Worm (Caenorhabditis elegans) whole organism, L3 larva: ENCODE measurements around the gene F25B3.5.

Experiments used
- R02D3.7 ChIP-seq: fragments of 150-350 bp; optimal IDR thresholded peaks from 2 replicates; lab custom pipeline; 2014; ENCODE audit warnings: missing biosample characterization, missing genetic modification characterization
- ZK546.5 ChIP-seq: sonication (generic microtip); optimal IDR thresholded peaks from 2 replicates; lab custom pipeline; 2017; ENCODE audit warnings: missing biosample characterization, missing genetic modification characterization
- aly-2 ChIP-seq: fragments of 150-350 bp; optimal IDR thresholded peaks from 2 replicates; lab custom pipeline; 2014; ENCODE audit warnings: missing biosample characterization, missing genetic modification characterization
- ama-1 ChIP-seq: fragments of 150-350 bp; optimal IDR thresholded peaks from 2 replicates; lab custom pipeline; 2018
- ceh-16 ChIP-seq: sonication (generic microtip); optimal IDR thresholded peaks from 2 replicates; lab custom pipeline; 2017; ENCODE audit warnings: missing biosample characterization, missing genetic modification characterization
- ceh-82 ChIP-seq: fragments of 150-350 bp; optimal IDR thresholded peaks from 2 replicates; lab custom pipeline; 2014; ENCODE audit warnings: missing biosample characterization, missing genetic modification characterization
- daf-12 ChIP-seq: fragments of 150-350 bp; optimal IDR thresholded peaks from 2 replicates; lab custom pipeline; 2014; ENCODE audit warnings: missing biosample characterization, missing genetic modification reagents, missing genetic modification characterization
- egl-27 ChIP-seq: sonication (generic microtip); optimal IDR thresholded peaks from 4 replicates; lab custom pipeline; 2017; ENCODE audit warnings: missing biosample characterization, missing genetic modification reagents, missing genetic modification characterization
- egl-5 ChIP-seq: fragments of 150-350 bp; optimal IDR thresholded peaks from 2 replicates; lab custom pipeline; 2017; ENCODE audit warnings: missing biosample characterization, missing genetic modification reagents, missing genetic modification characterization, inconsistent platforms
- elt-1 ChIP-seq: fragments of 150-350 bp; optimal IDR thresholded peaks from 2 replicates; lab custom pipeline; 2014; ENCODE audit warnings: missing biosample characterization, missing genetic modification characterization
- elt-3 ChIP-seq, 3 experiments: fragments of 150-350 bp in 1 of 3; sonication (generic microtip) in 2 of 3; optimal IDR thresholded peaks; 2 replicates in 2 of 3; 4 replicates in 1 of 3; lab custom pipeline; 2014 to 2017; ENCODE audit warnings: missing biosample characterization in 3 of 3, missing genetic modification characterization in 3 of 3
- eor-1 ChIP-seq, 2 experiments: fragments of 150-350 bp; optimal IDR thresholded peaks; 2 replicates each; lab custom pipeline; 2014 to 2018; ENCODE audit warnings: missing biosample characterization in 2 of 2, missing genetic modification characterization in 2 of 2
- hmg-11 ChIP-seq: sonication (generic microtip); optimal IDR thresholded peaks from 2 replicates; lab custom pipeline; 2016; ENCODE audit warnings: missing genetic modification characterization, missing compliant biosample characterization
- jun-1 ChIP-seq: fragments of 150-350 bp; optimal IDR thresholded peaks from 2 replicates; lab custom pipeline; 2014; ENCODE audit warnings: missing biosample characterization, missing genetic modification reagents, missing genetic modification characterization
- lin-39 ChIP-seq: fragments of 150-350 bp; optimal IDR thresholded peaks from 2 replicates; lab custom pipeline; 2018; ENCODE audit warnings: missing biosample characterization, missing genetic modification reagents, missing genetic modification characterization
- lsy-12 ChIP-seq: sonication (generic microtip); optimal IDR thresholded peaks from 2 replicates; lab custom pipeline; 2016; ENCODE audit warnings: mild to moderate bottlenecking, missing genetic modification characterization, missing compliant biosample characterization
- mml-1 ChIP-seq: fragments of 150-350 bp; sonication (generic microtip); optimal IDR thresholded peaks from 3 replicates; lab custom pipeline; 2014; ENCODE audit warnings: missing biosample characterization, missing genetic modification characterization
- nfya-1 ChIP-seq: sonication (generic microtip); optimal IDR thresholded peaks from 2 replicates; lab custom pipeline; 2017; ENCODE audit warnings: missing genetic modification characterization, mild to moderate bottlenecking, missing compliant biosample characterization, antibody characterized with exemption, moderate library complexity; ENCODE audit not compliant: insufficient read depth
- nhr-11 ChIP-seq: fragments of 150-350 bp; optimal IDR thresholded peaks from 2 replicates; lab custom pipeline; 2014; ENCODE audit warnings: missing biosample characterization, missing genetic modification characterization
- nhr-12 ChIP-seq: fragments of 150-350 bp; optimal IDR thresholded peaks from 2 replicates; lab custom pipeline; 2014; ENCODE audit warnings: missing biosample characterization, missing genetic modification characterization
- nhr-23 ChIP-seq: fragments of 150-350 bp; optimal IDR thresholded peaks from 2 replicates; lab custom pipeline; 2014; ENCODE audit warnings: missing biosample characterization, missing genetic modification reagents, missing genetic modification characterization
- nhr-237 ChIP-seq: fragments of 150-350 bp; optimal IDR thresholded peaks from 2 replicates; lab custom pipeline; 2014; ENCODE audit warnings: missing biosample characterization, missing genetic modification characterization
- nhr-28 ChIP-seq: fragments of 150-350 bp; optimal IDR thresholded peaks from 2 replicates; lab custom pipeline; 2014; ENCODE audit warnings: missing biosample characterization, missing genetic modification characterization
- nhr-67 ChIP-seq: fragments of 150-350 bp; optimal IDR thresholded peaks from 2 replicates; lab custom pipeline; 2014; ENCODE audit warnings: missing biosample characterization, missing genetic modification characterization
- nhr-76 ChIP-seq: fragments of 150-350 bp; sonication (generic microtip); optimal IDR thresholded peaks from 5 replicates; lab custom pipeline; 2014; ENCODE audit warnings: missing biosample characterization, missing genetic modification characterization
- nhr-77 ChIP-seq: fragments of 150-350 bp; optimal IDR thresholded peaks from 2 replicates; lab custom pipeline; 2014; ENCODE audit warnings: missing biosample characterization, missing genetic modification characterization
- pha-4 ChIP-seq: fragments of 150-350 bp; optimal IDR thresholded peaks from 2 replicates; lab custom pipeline; 2014; ENCODE audit warnings: missing biosample characterization, missing genetic modification reagents, missing genetic modification characterization
- pqm-1 ChIP-seq: fragments of 150-350 bp; optimal IDR thresholded peaks from 2 replicates; lab custom pipeline; 2017; ENCODE audit warnings: missing biosample characterization, missing genetic modification characterization, inconsistent platforms
- sea-2 ChIP-seq: fragments of 150-350 bp; sonication (generic microtip); optimal IDR thresholded peaks from 4 replicates; lab custom pipeline; 2014; ENCODE audit warnings: missing biosample characterization, missing genetic modification reagents, missing genetic modification characterization
- snpc-4 ChIP-seq: fragments of 150-350 bp; optimal IDR thresholded peaks from 2 replicates; lab custom pipeline; 2014; ENCODE audit warnings: missing biosample characterization, missing genetic modification characterization
- tbx-2 ChIP-seq: sonication (generic microtip); optimal IDR thresholded peaks from 2 replicates; lab custom pipeline; 2016; ENCODE audit warnings: mild to moderate bottlenecking, missing genetic modification characterization, missing compliant biosample characterization
- unc-39 ChIP-seq: sonication (generic microtip); optimal IDR thresholded peaks from 4 replicates; lab custom pipeline; 2017; ENCODE audit warnings: missing biosample characterization, missing genetic modification characterization
- unc-62 ChIP-seq: fragments of 150-350 bp; sonication (generic microtip); optimal IDR thresholded peaks from 4 replicates; lab custom pipeline; 2014; ENCODE audit warnings: missing biosample characterization, missing genetic modification reagents, missing genetic modification characterization
- zag-1 ChIP-seq: fragments of 150-350 bp; optimal IDR thresholded peaks from 2 replicates; lab custom pipeline; 2014; ENCODE audit warnings: missing biosample characterization, missing genetic modification characterization
- ztf-11 ChIP-seq: fragments of 150-350 bp; optimal IDR thresholded peaks from 2 replicates; lab custom pipeline; 2014; ENCODE audit warnings: missing biosample characterization, missing genetic modification characterization
- ztf-4 ChIP-seq: fragments of 150-350 bp; optimal IDR thresholded peaks from 2 replicates; lab custom pipeline; 2014; ENCODE audit warnings: missing biosample characterization, missing genetic modification characterization

The F25B3.5 gene

DNA sequence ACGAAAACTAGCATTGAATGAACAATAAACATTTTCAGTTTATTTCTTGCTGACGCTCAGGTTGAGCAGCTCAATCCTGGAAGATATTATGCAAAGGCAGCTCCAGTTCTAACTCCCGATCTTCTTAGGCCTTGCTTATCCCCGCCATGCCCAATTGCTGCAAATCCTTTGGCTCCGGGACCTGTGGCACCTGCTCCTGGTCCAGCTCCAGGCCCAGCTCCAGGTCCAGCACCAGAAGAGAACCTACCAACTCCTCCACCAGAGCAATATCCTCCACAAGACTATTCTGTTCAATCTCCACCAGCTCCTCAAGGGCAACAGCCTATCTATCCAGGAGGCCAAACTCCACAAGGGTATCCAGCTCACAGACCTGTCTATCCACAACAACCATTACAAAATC, 46.0 kb upstream of the F25B3.5 start:
- TF ChIP-seq nhr-76 (tag; lab: Kevin White, UChicago): no peak
- TF ChIP-seq egl-27 (tag; lab: Kevin White, UChicago): no peak
- TF ChIP-seq ceh-16 (tag; lab: Kevin White, UChicago): no peak
- TF ChIP-seq ceh-82: no peak
- no peak for TF ChIP-seq unc-39 (tag; lab: Kevin White, UChicago)
- TF ChIP-seq zag-1 (tag; lab: Kevin White, UChicago): no peak
- TF ChIP-seq sea-2 (GFP tag; lab: Kevin White, UChicago): no peak
- no peak for TF ChIP-seq nfya-1 (tag; lab: Kevin White, UChicago)
- TF ChIP-seq unc-62: no peak
- TF ChIP-seq elt-1 (tag; lab: Kevin White, UChicago): no peak
- no peak for TF ChIP-seq nhr-11
- TF ChIP-seq ztf-4 (tag; lab: Kevin White, UChicago): no peak
- no peak for TF ChIP-seq ZK546.5 (tag; lab: Kevin White, UChicago)
- no peak for TF ChIP-seq snpc-4
- no peak for TF ChIP-seq nhr-28

DNA sequence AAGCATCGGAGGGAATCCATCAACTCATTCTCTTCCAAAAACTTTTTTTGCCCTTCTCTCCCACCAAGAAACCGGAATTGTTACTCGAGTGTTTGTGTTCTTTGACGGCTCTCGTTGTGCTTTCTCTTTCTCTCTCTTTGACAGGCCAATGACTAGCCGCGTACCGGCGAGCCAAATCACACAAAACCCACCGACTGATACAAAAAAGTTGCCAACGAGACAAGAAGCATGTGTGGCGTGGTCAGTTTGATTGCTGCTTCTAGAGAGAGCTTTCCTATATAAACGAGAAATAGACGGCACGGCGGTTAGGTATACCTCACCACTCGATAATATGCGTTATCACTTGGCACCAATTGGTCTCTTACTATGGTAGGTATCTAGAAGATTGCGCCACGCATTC, 45.6 kb upstream of the F25B3.5 start, which contains the start of gene pqn-63:
Gene pqn-63, plus strand, starts transcription at position 307 of the 400 bp plus-strand sequence.
- no peak for TF ChIP-seq sea-2 (GFP tag; lab: Kevin White, UChicago)
- TF ChIP-seq pha-4: peak; percentile 42
- TF ChIP-seq, all 47 proteins: peak for 1

DNA sequence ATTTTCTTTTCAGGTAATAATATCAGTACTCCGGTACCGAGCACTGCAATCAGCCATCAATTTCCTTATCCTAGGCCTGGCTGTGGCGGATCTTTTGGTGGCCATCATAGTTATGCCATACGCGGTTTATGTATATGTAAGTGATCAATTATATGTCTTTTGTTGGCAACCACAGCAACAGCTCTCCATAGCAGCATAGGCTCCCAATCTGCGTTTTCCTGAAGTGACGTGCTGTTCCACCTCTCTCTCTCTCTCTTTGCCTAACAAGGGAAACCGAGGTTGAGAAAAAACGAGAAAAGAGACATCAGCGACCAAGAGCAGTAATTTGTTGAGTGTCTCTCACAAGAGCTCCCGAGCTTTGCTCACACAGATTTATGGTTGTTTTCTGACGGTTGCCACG, 39.1 kb upstream of the F25B3.5 start:
- TF ChIP-seq nhr-67 (no peak), nhr-23 (tag; lab: Kevin White, UChicago) (no peak), lin-39 (tag; lab: Kevin White, UChicago) (no peak)

DNA sequence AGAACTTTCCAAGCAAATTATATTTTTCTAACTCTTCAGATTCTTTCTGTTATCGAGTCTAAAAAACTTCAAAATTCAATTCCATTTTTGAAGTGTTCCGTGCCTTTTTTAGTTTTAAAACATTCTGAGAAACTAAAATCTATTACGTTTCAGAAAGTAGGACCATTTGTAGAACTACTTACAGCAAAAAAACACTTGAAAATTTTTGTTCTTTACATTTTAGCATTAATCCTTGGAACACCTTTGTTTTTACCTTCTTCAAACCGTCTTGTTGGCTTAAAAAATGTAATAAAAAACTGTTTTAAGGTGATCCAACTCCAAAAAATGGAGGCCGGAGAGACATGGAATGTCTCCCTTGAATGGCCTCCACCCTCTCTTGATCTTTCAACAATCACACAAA, 38.2 kb upstream of the F25B3.5 start, which contains the start of gene dop-2:
Gene dop-2, plus strand, starts transcription at position 301 of the 400 bp plus-strand sequence.
- no peak for TF ChIP-seq elt-3 (tag; optimal IDR thresholded peaks at IDR 0.05; lab: Kevin White, UChicago)
- TF ChIP-seq pqm-1 (tag; lab: Kevin White, UChicago): no peak
- TF ChIP-seq nhr-76 (tag; lab: Kevin White, UChicago): no peak
- TF ChIP-seq ztf-4 (tag; lab: Kevin White, UChicago): no peak
- no peak for TF ChIP-seq R02D3.7 (tag; lab: Kevin White, UChicago)
- no peak for TF ChIP-seq pha-4
- TF ChIP-seq ztf-11: no peak
- no peak for TF ChIP-seq nhr-67
- TF ChIP-seq nhr-237 (tag; lab: Kevin White, UChicago): no peak
- no peak for TF ChIP-seq nhr-11
- no peak for TF ChIP-seq egl-5 (tag; lab: Kevin White, UChicago)
- no peak for TF ChIP-seq mml-1 (tag; lab: Kevin White, UChicago)
- no peak for TF ChIP-seq ama-1 (lab: Kevin White, UChicago)
- no peak for TF ChIP-seq tbx-2 (tag; lab: Kevin White, UChicago)
- no peak for TF ChIP-seq snpc-4
- TF ChIP-seq ZK546.5 (tag; lab: Kevin White, UChicago): no peak
- no peak for TF ChIP-seq elt-1 (tag; lab: Kevin White, UChicago)
- no peak for TF ChIP-seq sea-2 (GFP tag; lab: Kevin White, UChicago)
- TF ChIP-seq egl-27 (tag; lab: Kevin White, UChicago): no peak

DNA sequence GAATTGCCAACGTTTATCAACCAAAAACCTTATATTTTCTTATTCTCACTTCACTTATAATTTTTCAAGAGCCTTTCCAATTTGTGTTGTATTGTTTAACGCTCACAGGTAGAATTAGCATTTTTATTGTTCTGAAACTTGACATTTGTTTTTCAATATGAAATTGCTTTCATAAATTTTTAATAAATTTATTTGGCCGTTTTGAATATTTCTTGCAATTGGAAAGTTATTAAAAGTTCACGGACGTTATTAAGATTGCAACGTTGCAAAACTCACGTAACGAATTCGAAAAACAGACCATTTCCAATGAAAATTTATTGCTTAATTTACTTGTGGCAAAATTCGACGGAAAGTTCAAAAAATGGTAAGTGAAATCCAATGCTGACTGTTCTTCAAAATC, 20.2 kb upstream of the F25B3.5 start, which contains the start of gene K09G1.2:
Gene K09G1.2, plus strand, starts transcription at position 301 of the 400 bp plus-strand sequence.
- no peak for TF ChIP-seq daf-12 (tag; lab: Kevin White, UChicago)
- no peak for TF ChIP-seq ama-1 (lab: Kevin White, UChicago)
- TF ChIP-seq lsy-12 (tag; lab: Kevin White, UChicago): no peak
- TF ChIP-seq nhr-11: no peak
- TF ChIP-seq ztf-11: no peak
- TF ChIP-seq nhr-77 (tag; lab: Kevin White, UChicago): no peak
- TF ChIP-seq pqm-1 (tag; lab: Kevin White, UChicago): no peak
- no peak for TF ChIP-seq ceh-82
- no peak for TF ChIP-seq jun-1
- no peak for TF ChIP-seq lin-39 (tag; lab: Kevin White, UChicago)
- TF ChIP-seq hmg-11 (tag; lab: Kevin White, UChicago): no peak
- no peak for TF ChIP-seq nhr-12 (tag; lab: Kevin White, UChicago)
- no peak for TF ChIP-seq nhr-28
- TF ChIP-seq eor-1 (tag; optimal IDR thresholded peaks at IDR 0.05; lab: Kevin White, UChicago): no peak
- TF ChIP-seq aly-2 (tag; lab: Kevin White, UChicago): no peak
